Worm (Caenorhabditis elegans): ENCODE results near the gene srx-43.
"Not testable (repeated sequence)": the region's sequence is repeated elsewhere in the genome, so short reads cannot be mapped to it uniquely, and the experiment has no call there.

Gene srx-43

ce11 chrV:16016977-16017376, 794 bp upstream of the srx-43 start:
- TF ChIP-seq unc-62 (GFP tag; optimal IDR thresholded peaks at IDR 0.05): no peak

ce11 chrV:16020042-16020441, 2.3 kb downstream of the srx-43 start, which contains the start of gene srx-44:
srx-44 (plus strand) TSS chrV:16020342.
- TF ChIP-seq unc-62 (GFP tag; optimal IDR thresholded peaks at IDR 0.05): no peak

ce11 chrV:16022600-16022999, 4.8 kb downstream of the srx-43 start:
- no peak for TF ChIP-seq unc-62 (GFP tag; optimal IDR thresholded peaks at IDR 0.05)

- TF ChIP-seq unc-62 (GFP tag; optimal IDR thresholded peaks at IDR 0.05): no peak
These were observed 5.3 kb downstream of the srx-43 start, which contains the start of gene cwc-15 for ce11 chrV:16023051-16023450. cwc-15 (plus strand) TSS chrV:16023351.

ce11 chrV:16023559-16023958, 5.8 kb downstream of the srx-43 start:
- no peak for TF ChIP-seq unc-62 (GFP tag; optimal IDR thresholded peaks at IDR 0.05)

ce11 chrV:16024300-16024699, 6.5 kb downstream of the srx-43 start, which contains the start of gene T10C6.6:
T10C6.6 (plus strand) TSS chrV:16024326.
- no peak for TF ChIP-seq unc-62 (GFP tag; optimal IDR thresholded peaks at IDR 0.05)

ce11 chrV:16024917-16025316, 7.1 kb downstream of the srx-43 start:
- no peak for TF ChIP-seq unc-62 (GFP tag; optimal IDR thresholded peaks at IDR 0.05)

ce11 chrV:16029237-16029636, 11.5 kb downstream of the srx-43 start:
- TF ChIP-seq unc-62 (GFP tag; optimal IDR thresholded peaks at IDR 0.05): no peak

ce11 chrV:16031571-16031970, 13.8 kb downstream of the srx-43 start, which contains the start of gene T10C6.7:
T10C6.7 (minus strand) TSS chrV:16031713.
- TF ChIP-seq unc-62 (GFP tag; optimal IDR thresholded peaks at IDR 0.05): no peak

- no peak for TF ChIP-seq unc-62 (GFP tag; optimal IDR thresholded peaks at IDR 0.05)
These were observed 15.0 kb downstream of the srx-43 start, which contains the start of gene T10C6.16 for ce11 chrV:16032761-16033160. T10C6.16 (minus strand) TSS chrV:16033005.

ce11 chrV:16033491-16033890, 15.7 kb downstream of the srx-43 start:
- TF ChIP-seq unc-62 (GFP tag; optimal IDR thresholded peaks at IDR 0.05): no peak

ce11 chrV:16036166-16036565, 18.4 kb downstream of the srx-43 start, which contains the start of gene T10C6.10:
T10C6.10 (plus strand) TSS chrV:16036413.
- TF ChIP-seq unc-62 (GFP tag; optimal IDR thresholded peaks at IDR 0.05): no peak

ce11 chrV:16040140-16040827, 22.5 kb downstream of the srx-43 start, which contains the start of the genes his-4 and his-3:
his-4 (minus strand) TSS chrV:16040515.
his-3 (plus strand) TSS chrV:16040808.
- TF ChIP-seq unc-62 (GFP tag; optimal IDR thresholded peaks at IDR 0.05): not testable (repeated sequence)

ce11 chrV:16041412-16041811, 23.6 kb downstream of the srx-43 start:
- no peak for TF ChIP-seq unc-62 (GFP tag; optimal IDR thresholded peaks at IDR 0.05)

ce11 chrV:16041925-16042742, 24.4 kb downstream of the srx-43 start, which contains the start of the genes his-2 and his-1:
his-2 (minus strand) TSS chrV:16042283.
his-1 (plus strand) TSS chrV:16042520.
- TF ChIP-seq unc-62 (GFP tag; optimal IDR thresholded peaks at IDR 0.05): not testable (repeated sequence)

- TF ChIP-seq unc-62 (GFP tag; optimal IDR thresholded peaks at IDR 0.05): no peak
These were observed 24.9 kb downstream of the srx-43 start for ce11 chrV:16042743-16043014.

ce11 chrV:16043686-16044085, 25.9 kb downstream of the srx-43 start:
- no peak for TF ChIP-seq unc-62 (GFP tag; optimal IDR thresholded peaks at IDR 0.05)

Measured in whole organism, dauer.